Fruit fly (Drosophila melanogaster): ENCODE data around the gene CG33783.

dm6 chr3R:10099401-10099848 is 32.9 kb downstream of the CG33783 start:
- no peak for TF ChIP-seq CG8478 (optimal IDR thresholded peaks at IDR 0.05)
- TF ChIP-seq CTCF (optimal IDR thresholded peaks at IDR 0.05), result no peak
